Worm (Caenorhabditis elegans) whole organism, dauer: ENCODE data around the gene F55D1.1.

ENCODE experiments used
- unc-62 ChIP-seq: sonication (generic microtip); optimal IDR thresholded peaks from 2 replicates; lab custom pipeline; 2017; ENCODE audit warnings: missing biosample characterization, missing genetic modification reagents, missing genetic modification characterization

Gene F55D1.1

DNA sequence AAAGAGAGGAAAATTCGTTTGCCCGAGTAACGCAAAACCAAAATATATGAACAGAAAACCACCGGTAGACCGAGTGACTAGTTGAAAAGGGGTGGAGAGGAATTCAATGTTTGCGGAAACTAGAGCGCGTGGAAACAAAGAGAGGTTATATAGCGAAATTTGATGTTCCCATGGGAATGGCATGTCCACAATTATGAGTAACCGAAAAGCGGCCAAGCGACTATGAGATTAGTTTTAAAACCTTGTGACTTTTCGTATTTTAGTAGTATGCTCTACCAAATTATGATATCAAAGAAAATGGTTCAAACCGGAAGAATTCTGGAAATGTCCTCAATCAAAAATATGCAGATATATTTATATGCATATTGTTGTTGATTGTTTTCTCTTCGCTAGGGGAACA is 23.1 kb downstream of the F55D1.1 start:
- TF ChIP-seq unc-62 (GFP tag; lab: Kevin White, UChicago), result no peak

DNA sequence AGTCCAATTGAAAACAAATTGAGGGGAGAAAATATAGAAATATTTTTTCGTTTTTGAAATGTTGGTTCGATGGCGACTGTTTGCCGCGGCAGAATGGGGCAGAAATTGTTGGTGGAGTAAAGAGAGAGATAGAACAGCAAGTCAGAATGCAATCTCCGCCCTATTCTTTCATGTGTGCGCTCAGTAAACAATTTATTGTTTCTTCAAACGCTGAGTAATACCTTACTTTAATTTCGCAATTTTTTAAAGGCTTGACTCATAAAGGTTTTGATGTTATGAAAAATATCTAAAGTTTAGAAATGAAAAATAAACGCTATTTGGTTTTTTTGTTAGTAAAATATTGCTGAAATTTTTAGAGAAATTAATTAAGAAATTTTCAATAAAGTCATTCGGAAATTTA is 24.7 kb downstream of the F55D1.1 start:
- TF ChIP-seq unc-62 (GFP tag; lab: Kevin White, UChicago), result no peak

DNA sequence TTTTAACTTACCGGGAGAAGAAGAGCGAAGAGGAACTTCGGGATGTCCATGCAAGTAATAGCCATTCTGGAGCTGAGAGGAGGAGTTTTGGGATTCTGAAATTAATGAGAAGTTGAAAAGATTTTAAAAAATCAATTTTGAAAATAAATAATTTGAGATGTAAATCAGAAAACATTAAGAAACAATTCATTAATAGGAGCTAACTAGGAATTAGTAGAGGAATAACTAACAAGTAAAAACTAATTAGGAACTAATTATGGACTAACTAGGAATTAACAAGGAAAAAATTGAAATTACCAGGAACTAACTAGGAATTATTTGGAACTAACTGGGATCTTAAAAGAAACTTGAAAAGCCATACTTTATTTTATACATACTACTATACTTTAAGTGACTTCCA is 25.3 kb downstream of the F55D1.1 start, which contains the start of gene T23F2.4:
TSS of gene T23F2.4 (minus strand) at position 101 of the 400 bp plus-strand sequence.
- no peak for TF ChIP-seq unc-62 (GFP tag; lab: Kevin White, UChicago)

DNA sequence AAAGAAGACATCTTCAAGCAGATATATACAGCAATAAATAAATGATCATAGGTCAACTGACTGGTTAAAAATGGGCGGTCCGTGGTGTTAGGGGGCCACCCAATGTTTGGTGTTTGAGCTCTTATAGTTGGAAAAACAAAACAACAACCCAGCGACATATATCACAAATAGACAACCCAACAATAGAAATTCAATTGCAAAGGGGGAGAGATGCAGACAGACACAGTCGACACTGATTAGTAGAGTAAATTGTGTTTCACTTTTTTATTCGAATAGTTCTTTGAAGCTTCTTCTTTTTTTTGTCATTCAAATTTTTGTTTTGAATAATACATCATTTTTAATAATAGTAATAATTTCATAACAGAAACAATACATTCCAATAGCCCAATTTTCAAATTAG is 25.8 kb downstream of the F55D1.1 start:
- no peak for TF ChIP-seq unc-62 (GFP tag; lab: Kevin White, UChicago)

DNA sequence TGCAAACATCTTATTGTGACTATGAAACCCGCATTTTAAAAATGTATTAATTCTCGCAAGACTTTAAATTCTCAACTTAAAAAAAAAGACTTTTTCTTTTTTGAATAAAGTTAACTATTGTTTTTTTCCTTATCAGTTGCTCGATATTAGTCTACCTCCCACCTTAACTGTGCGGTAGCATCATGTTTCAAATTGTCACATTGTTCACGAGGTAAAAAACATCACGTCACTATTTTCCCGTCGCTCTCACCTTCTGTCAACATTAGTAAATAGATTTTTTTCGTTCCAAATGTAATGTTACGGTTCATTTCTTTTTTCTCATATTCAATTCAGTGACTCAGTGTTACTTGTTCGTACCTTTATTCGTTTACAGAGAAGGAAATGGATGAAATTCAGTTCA is 26.7 kb downstream of the F55D1.1 start:
- no peak for TF ChIP-seq unc-62 (GFP tag; lab: Kevin White, UChicago)

DNA sequence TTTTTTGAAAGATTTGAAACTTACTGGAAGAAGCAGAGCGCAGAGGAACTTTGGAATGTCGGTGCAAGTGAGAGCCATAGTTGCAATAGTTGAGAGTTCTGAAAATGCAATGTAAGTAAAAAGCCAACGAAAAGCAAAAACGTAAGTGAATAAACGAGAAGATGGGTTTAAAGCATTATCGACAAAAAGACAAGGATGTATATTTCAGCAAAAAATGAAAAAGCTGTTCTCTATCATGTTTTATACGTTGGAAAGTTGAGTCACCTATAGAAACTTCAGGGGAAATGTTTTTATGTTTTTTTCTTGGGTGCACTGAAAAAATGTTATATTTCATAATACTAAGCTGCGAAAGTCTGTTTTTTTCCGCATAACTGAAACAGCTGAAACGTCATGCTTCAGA is 27.4 kb downstream of the F55D1.1 start, which contains the start of gene T23F2.5:
TSS of gene T23F2.5 (minus strand) at position 101 of the 400 bp plus-strand sequence.
- TF ChIP-seq unc-62 (GFP tag; lab: Kevin White, UChicago), result no peak

DNA sequence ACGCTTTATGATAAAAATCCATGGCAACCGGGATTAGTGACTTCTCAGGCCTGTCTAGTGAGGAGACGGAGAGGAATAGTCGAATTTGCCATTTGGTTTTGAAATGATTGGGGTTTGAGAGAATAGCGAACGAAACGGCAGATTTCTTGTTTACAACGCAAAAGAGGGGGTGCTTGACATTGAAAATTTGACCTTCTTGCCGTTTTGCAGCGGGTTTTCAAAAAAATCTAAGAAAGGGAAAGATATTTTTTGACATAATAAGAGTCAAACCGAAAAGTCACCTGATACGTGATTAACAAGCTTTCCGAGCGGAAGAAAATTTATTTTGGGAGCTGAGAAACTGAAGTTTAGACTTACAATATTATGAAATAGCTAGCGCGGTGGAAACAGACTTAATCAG is 28.2 kb downstream of the F55D1.1 start:
- no peak for TF ChIP-seq unc-62 (GFP tag; lab: Kevin White, UChicago)

DNA sequence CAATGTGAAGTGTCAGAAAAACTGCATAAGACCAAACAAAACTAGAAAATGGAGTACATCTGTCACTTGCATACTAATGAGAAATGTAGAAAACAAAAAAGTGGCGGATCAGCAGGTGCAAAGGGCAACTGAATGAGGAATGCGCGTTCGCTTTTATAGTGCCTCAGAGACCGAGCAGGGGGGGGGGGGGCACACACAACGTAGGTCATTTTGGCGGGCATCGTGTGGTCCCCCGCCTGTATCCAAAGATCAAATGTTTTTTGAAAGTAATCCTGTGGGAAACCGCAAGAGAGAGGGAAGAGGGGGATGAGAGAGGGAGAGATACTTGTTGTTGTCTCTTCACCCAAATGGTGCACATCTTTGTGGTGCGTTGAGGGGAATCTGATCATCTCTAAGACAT is 28.7 kb downstream of the F55D1.1 start:
- TF ChIP-seq unc-62 (GFP tag; lab: Kevin White, UChicago), result no peak

DNA sequence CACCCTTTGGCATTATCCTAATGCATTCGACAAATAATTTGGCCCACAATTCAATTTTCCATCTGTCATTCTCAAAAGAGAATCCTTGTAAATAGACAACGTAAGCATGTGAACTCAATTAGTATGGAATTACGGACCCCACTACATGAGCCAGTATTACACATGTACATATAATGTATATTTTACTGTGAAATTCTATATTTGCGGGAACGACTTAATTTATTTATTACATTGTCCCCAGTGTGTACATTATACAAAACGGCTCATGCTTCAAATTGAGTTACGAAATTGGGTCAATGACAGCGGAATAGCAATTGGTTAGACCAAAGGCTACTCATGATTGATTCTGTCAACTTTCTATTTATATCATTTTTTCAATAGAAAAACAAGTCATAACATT is 29.9 kb downstream of the F55D1.1 start:
- TF ChIP-seq unc-62 (GFP tag; lab: Kevin White, UChicago), result no peak

DNA sequence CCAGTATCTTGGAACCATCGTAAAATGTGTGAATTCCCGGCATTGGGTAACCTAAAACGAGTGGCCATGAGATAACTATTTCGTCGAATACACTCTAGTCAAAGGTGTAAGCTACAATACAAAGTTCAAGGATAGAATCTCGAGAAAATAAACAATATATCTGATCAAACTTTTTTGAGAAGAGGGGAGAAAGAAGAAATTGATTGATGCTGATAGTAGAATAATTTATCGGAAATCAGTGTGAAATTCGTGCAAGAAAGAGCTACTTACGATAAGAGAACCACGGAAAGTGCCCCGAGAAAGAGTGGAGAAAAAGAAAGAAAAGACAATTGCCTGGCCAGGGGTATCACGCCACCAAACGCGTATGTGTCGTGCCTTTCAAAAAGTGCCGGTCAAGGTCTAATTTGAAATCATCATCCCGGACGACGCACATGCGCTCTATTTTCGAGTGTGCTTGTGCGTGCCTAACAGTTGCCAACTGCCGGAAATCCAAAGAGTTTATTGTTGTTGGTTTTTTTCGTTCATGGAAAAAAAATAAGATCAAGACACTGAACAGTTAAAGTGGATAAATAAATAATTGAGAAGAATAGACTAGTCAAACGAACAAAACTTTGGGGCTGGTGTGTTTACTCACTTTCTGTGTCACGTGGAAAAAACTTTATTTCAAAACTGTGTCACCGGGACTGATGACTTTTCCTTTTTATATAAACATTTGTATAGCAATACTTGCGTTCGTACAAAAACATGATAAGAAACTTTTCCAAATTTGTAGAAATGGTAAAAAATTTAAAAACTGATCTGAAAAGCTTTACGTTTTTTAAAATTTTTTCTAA is 33.3 kb downstream of the F55D1.1 start, which contains the start of gene mboa-3:
TSS of gene mboa-3 (minus strand) at position 51 of the 833 bp plus-strand sequence.
- no peak for TF ChIP-seq unc-62 (GFP tag; lab: Kevin White, UChicago)

DNA sequence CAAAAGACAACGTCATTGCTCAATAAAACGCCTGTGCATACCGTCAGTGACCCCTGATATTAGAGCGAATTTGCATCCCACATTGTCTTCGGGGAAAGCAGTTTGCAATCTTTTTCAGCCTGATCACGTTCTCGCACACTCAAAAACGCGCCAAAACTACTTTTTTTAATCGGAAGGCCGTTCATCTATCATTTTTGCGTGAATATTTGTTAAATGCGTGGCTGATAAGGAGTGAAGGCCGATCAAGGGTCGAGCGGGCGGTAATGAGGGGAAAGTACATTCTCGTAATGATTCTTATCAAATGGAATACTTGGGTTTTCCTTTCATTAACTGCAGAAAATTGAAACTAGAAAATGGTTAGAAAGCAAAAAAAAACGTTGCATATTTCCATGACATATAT is 34.6 kb downstream of the F55D1.1 start:
- no peak for TF ChIP-seq unc-62 (GFP tag; lab: Kevin White, UChicago)

DNA sequence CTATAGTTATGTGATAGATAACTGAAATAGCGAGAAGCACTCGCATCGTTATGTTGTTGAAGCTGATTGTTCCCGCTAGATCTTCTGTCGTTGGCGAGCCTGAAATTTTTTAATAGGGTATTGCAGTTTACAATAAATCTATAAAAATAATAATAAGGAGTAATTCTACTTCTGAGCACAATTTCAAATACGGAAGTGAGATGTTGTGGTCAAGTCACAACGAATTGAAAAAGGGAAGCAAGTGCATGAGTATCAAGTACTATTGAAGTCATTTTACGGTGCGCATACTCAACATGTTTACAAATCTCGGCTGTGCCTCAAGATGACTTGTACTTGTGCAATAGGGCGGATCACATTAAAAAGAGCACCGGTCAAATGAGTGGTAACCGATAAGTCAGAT is 48.8 kb downstream of the F55D1.1 start, which contains the start of gene lgx-1:
TSS of gene lgx-1 (minus strand) at position 101 of the 400 bp plus-strand sequence.
- TF ChIP-seq unc-62 (GFP tag; lab: Kevin White, UChicago), result no peak
